Worm (Caenorhabditis elegans) whole organism, L3 larva: ENCODE measurements around the gene rack-1.

ENCODE experiments used
- ceh-16 ChIP-seq: sonication (generic microtip); optimal IDR thresholded peaks from 2 replicates; lab custom pipeline; 2017; ENCODE audit warnings: missing biosample characterization, missing genetic modification characterization
- ceh-82 ChIP-seq: fragments of 150-350 bp; optimal IDR thresholded peaks from 2 replicates; lab custom pipeline; 2014; ENCODE audit warnings: missing biosample characterization, missing genetic modification characterization
- egl-27 ChIP-seq: sonication (generic microtip); optimal IDR thresholded peaks from 4 replicates; lab custom pipeline; 2017; ENCODE audit warnings: missing biosample characterization, missing genetic modification reagents, missing genetic modification characterization
- egl-5 ChIP-seq: fragments of 150-350 bp; optimal IDR thresholded peaks from 2 replicates; lab custom pipeline; 2017; ENCODE audit warnings: missing biosample characterization, missing genetic modification reagents, missing genetic modification characterization, inconsistent platforms
- elt-2 ChIP-seq: sonication (generic microtip); optimal IDR thresholded peaks from 2 replicates; lab custom pipeline; 2016; ENCODE audit warnings: missing genetic modification reagents, mild to moderate bottlenecking, missing genetic modification characterization, missing compliant biosample characterization
- eor-1 ChIP-seq, 2 experiments: fragments of 150-350 bp; optimal IDR thresholded peaks; 2 replicates each; lab custom pipeline; 2014 to 2018; ENCODE audit warnings: missing biosample characterization in 2 of 2, missing genetic modification characterization in 2 of 2
- fos-1 ChIP-seq: fragments of 150-350 bp; optimal IDR thresholded peaks from 2 replicates; lab custom pipeline; 2014; ENCODE audit warnings: missing biosample characterization, missing genetic modification characterization
- lin-15B ChIP-seq: fragments of 150-350 bp; optimal IDR thresholded peaks from 2 replicates; lab custom pipeline; 2014; ENCODE audit warnings: missing biosample characterization, missing genetic modification characterization
- mdl-1 ChIP-seq: fragments of 150-350 bp; optimal IDR thresholded peaks from 2 replicates; lab custom pipeline; 2014; ENCODE audit warnings: missing biosample characterization, missing genetic modification characterization
- mml-1 ChIP-seq: fragments of 150-350 bp; sonication (generic microtip); optimal IDR thresholded peaks from 3 replicates; lab custom pipeline; 2014; ENCODE audit warnings: missing biosample characterization, missing genetic modification characterization
- nfya-1 ChIP-seq: sonication (generic microtip); optimal IDR thresholded peaks from 2 replicates; lab custom pipeline; 2017; ENCODE audit warnings: missing genetic modification characterization, mild to moderate bottlenecking, missing compliant biosample characterization, antibody characterized with exemption, moderate library complexity; ENCODE audit not compliant: insufficient read depth
- nhr-11 ChIP-seq: fragments of 150-350 bp; optimal IDR thresholded peaks from 2 replicates; lab custom pipeline; 2014; ENCODE audit warnings: missing biosample characterization, missing genetic modification characterization
- nhr-12 ChIP-seq: fragments of 150-350 bp; optimal IDR thresholded peaks from 2 replicates; lab custom pipeline; 2014; ENCODE audit warnings: missing biosample characterization, missing genetic modification characterization
- nhr-23 ChIP-seq: fragments of 150-350 bp; optimal IDR thresholded peaks from 2 replicates; lab custom pipeline; 2014; ENCODE audit warnings: missing biosample characterization, missing genetic modification reagents, missing genetic modification characterization
- nhr-237 ChIP-seq: fragments of 150-350 bp; optimal IDR thresholded peaks from 2 replicates; lab custom pipeline; 2014; ENCODE audit warnings: missing biosample characterization, missing genetic modification characterization
- nhr-43 ChIP-seq: sonication (generic microtip); optimal IDR thresholded peaks from 2 replicates; lab custom pipeline; 2016; ENCODE audit warnings: mild to moderate bottlenecking, missing genetic modification characterization, missing compliant biosample characterization; ENCODE audit not compliant: poor library complexity, severe bottlenecking
- nhr-76 ChIP-seq: fragments of 150-350 bp; sonication (generic microtip); optimal IDR thresholded peaks from 5 replicates; lab custom pipeline; 2014; ENCODE audit warnings: missing biosample characterization, missing genetic modification characterization
- pha-4 ChIP-seq: fragments of 150-350 bp; optimal IDR thresholded peaks from 2 replicates; lab custom pipeline; 2014; ENCODE audit warnings: missing biosample characterization, missing genetic modification reagents, missing genetic modification characterization
- pqm-1 ChIP-seq: fragments of 150-350 bp; optimal IDR thresholded peaks from 2 replicates; lab custom pipeline; 2017; ENCODE audit warnings: missing biosample characterization, missing genetic modification characterization, inconsistent platforms
- unc-62 ChIP-seq: fragments of 150-350 bp; sonication (generic microtip); optimal IDR thresholded peaks from 4 replicates; lab custom pipeline; 2014; ENCODE audit warnings: missing biosample characterization, missing genetic modification reagents, missing genetic modification characterization
- zag-1 ChIP-seq: fragments of 150-350 bp; optimal IDR thresholded peaks from 2 replicates; lab custom pipeline; 2014; ENCODE audit warnings: missing biosample characterization, missing genetic modification characterization

rack-1 gene

DNA sequence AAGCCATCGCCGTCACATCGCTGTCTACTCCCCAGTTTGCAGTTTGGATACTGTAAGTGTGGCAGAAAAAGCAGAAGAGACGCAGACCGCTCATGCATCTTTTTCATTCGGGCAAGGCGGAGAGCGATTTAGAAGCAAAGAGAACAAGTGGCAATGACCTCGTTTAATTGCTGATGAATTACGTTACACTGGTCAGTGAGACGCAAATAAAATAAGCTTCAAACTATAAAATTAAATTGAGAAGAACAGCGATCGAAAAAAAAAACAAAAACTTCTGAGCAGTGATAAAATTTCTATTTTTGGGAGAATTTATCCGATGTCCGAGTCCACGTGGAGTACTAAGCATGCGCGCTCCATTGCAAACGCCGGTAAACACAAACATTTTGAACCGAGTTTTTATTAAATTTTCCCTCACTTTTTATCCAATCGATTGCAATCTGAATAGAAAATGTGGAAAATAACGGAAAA is 45.7 kb downstream of the rack-1 start, which contains the start of gene C24F3.2 (continued):
- no peak for TF ChIP-seq ceh-16 (tag; lab: Kevin White, UChicago)
- peak; percentile 69 for TF ChIP-seq lin-15B (tag; lab: Kevin White, UChicago)

DNA sequence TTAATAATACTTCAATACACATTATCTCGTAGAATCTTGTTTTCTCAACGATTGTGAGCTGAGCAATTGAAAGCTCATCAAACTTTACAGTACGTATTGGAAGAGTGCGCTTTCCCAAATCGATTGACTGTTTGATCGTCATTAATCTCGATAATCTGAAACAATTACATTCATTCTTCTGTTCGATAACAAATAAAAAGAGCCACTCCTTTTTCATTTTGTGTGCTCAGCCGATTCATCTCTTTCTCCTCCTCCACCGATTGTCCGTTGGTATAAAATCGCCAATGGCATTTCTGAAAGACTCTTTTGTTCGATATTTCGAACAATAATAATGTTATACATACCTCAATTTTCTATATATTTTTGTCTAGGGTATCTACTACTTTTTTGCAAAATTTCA is 47.2 kb downstream of the rack-1 start, which contains the start of gene nas-12:
TSS of gene nas-12 (plus strand) at position 301 of the 400 bp plus-strand sequence.
- TF ChIP-seq mml-1 (tag; lab: Kevin White, UChicago), result no peak
- no peak for TF ChIP-seq eor-1 (tag; optimal IDR thresholded peaks at IDR 0.05; lab: Kevin White, UChicago)
- no peak for TF ChIP-seq zag-1
- no peak for TF ChIP-seq mdl-1 (tag; lab: Kevin White, UChicago)
- TF ChIP-seq nhr-43 (tag; lab: Kevin White, UChicago), result no peak
- TF ChIP-seq ceh-16 (tag; lab: Kevin White, UChicago), result no peak
- TF ChIP-seq egl-27 (tag; lab: Kevin White, UChicago), result no peak
- TF ChIP-seq elt-2 (tag; lab: Kevin White, UChicago), result no peak

ce11 chrIV:10227534-10227933 is 51.1 kb downstream of the rack-1 start, which contains the start of gene F01G10.6:
Gene F01G10.6, minus strand, starts transcription at chrIV:10227634.
- no peak for TF ChIP-seq nhr-11
- TF ChIP-seq egl-27 (tag; lab: Kevin White, UChicago), result no peak
- no peak for TF ChIP-seq fos-1 (tag; lab: Kevin White, UChicago)
- TF ChIP-seq unc-62 (GFP tag; lab: Kevin White, UChicago), result no peak
- no peak for TF ChIP-seq eor-1 (tag; optimal IDR thresholded peaks at IDR 0.05; lab: Kevin White, UChicago)
- TF ChIP-seq ceh-82 (tag; lab: Kevin White, UChicago), result no peak
- TF ChIP-seq nhr-12 (tag; lab: Kevin White, UChicago), result no peak
- no peak for TF ChIP-seq nfya-1 (tag; lab: Kevin White, UChicago)
- no peak for TF ChIP-seq egl-5 (tag; lab: Kevin White, UChicago)
- no peak for TF ChIP-seq nhr-76 (tag; lab: Kevin White, UChicago)
- no peak for TF ChIP-seq pha-4
- no peak for TF ChIP-seq nhr-23 (tag; lab: Kevin White, UChicago)
- TF ChIP-seq lin-15B (tag; lab: Kevin White, UChicago), result no peak
- TF ChIP-seq nhr-237, result no peak
- no peak for TF ChIP-seq pqm-1 (tag; lab: Kevin White, UChicago)
